Fruit fly (Drosophila melanogaster): ENCODE results near the gene Rph.
A peak's percentile ranks its signal among the peaks of the same experiment; 100 is the strongest.

Gene Rph

DNA sequence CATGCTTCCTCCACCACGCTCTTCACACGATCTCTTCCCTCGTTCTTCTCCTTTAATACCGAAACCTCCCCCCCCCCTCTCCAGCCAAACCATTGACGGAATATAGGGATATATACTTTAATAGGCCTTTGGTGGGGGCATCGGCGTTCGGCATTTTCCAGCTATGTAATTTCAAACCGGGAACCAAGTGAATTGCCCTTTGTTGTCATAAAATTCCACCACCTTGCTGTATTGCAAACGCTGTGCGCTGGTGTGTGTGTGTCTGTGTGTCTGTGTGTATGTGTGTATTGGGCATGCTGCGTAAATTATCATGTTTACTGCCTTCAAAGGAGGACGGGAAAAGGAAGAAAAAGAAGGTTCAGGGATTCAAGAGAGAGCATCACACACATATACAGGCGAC, 26.1 kb downstream of the Rph start (continued):
- no peak for TF ChIP-seq dmrt99B (tag; optimal IDR thresholded peaks at IDR 0.05)
- TF ChIP-seq CG2199 (GFP tag; IDR thresholded peaks at IDR 0.05) = peak; percentile 31; the same call in 1 of the 3 replicates
- peak in 1 of 2 experiments; percentile 23 for TF ChIP-seq Trl (optimal IDR thresholded peaks at IDR 0.05)
- no peak for TF ChIP-seq Trl (GFP tag; optimal IDR thresholded peaks at IDR 0.05)
- TF ChIP-seq eyg (GFP tag; optimal IDR thresholded peaks at IDR 0.05) = no peak
- TF ChIP-seq CG9437 (GFP tag; optimal IDR thresholded peaks at IDR 0.05) = no peak
- no peak for TF ChIP-seq usp (GFP tag; optimal IDR thresholded peaks at IDR 0.05)
- no peak for TF ChIP-seq fd64A (GFP tag; optimal IDR thresholded peaks at IDR 0.05)
- TF ChIP-seq E2f1 (GFP tag; IDR thresholded peaks at IDR 0.05) = no peak
- TF ChIP-seq bigmax (GFP tag; optimal IDR thresholded peaks at IDR 0.05) = no peak
- TF ChIP-seq CG17328 (GFP tag; IDR thresholded peaks at IDR 0.05) = no peak
- TF ChIP-seq HmgZ (tag; optimal IDR thresholded peaks at IDR 0.05) = no peak
- TF ChIP-seq Hr51 (GFP tag; optimal IDR thresholded peaks at IDR 0.05) = no peak
- TF ChIP-seq cad (GFP tag; optimal IDR thresholded peaks at IDR 0.05) = peak; percentile 9
- peak; percentile 94 for TF ChIP-seq pros (GFP tag; optimal IDR thresholded peaks at IDR 0.05)
- no peak for TF ChIP-seq CG30431 (GFP tag; optimal IDR thresholded peaks at IDR 0.05)
- no peak for TF ChIP-seq dimm (GFP tag; IDR thresholded peaks at IDR 0.05)
- TF ChIP-seq pnt (GFP tag; optimal IDR thresholded peaks at IDR 0.05) = no peak
- TF ChIP-seq CG18011 (GFP tag; optimal IDR thresholded peaks at IDR 0.05) = no peak
- TF ChIP-seq Tbp (GFP tag; optimal IDR thresholded peaks at IDR 0.05) = no peak
- TF ChIP-seq CG1832 (GFP tag; optimal IDR thresholded peaks at IDR 0.05) = peak; percentile 22
- no peak for TF ChIP-seq Pdp1 (GFP tag; optimal IDR thresholded peaks at IDR 0.05)
- TF ChIP-seq mld (GFP tag; IDR thresholded peaks at IDR 0.05; ENCODE audit: partially characterized antibody) = no peak
- peak; percentile 77 for TF ChIP-seq kni (GFP tag; optimal IDR thresholded peaks at IDR 0.05)
- no peak for TF ChIP-seq Oli (tag; optimal IDR thresholded peaks at IDR 0.05)
- TF ChIP-seq Mad (GFP tag; optimal IDR thresholded peaks at IDR 0.05) = no peak
- TF ChIP-seq crol (GFP tag; IDR thresholded peaks at IDR 0.05) = peak; percentile 92
- no peak for TF ChIP-seq gem (tag; optimal IDR thresholded peaks at IDR 0.05)
- TF ChIP-seq unc-4 (GFP tag; IDR thresholded peaks at IDR 0.05; ENCODE audit: partially characterized antibody) = no peak
- TF ChIP-seq CG14050 (GFP tag; IDR thresholded peaks at IDR 0.05) = no peak
- TF ChIP-seq CG10959 (GFP tag; IDR thresholded peaks at IDR 0.05) = no peak
- no peak for TF ChIP-seq CG6791 (GFP tag; IDR thresholded peaks at IDR 0.05; ENCODE audit: partially characterized antibody)

DNA sequence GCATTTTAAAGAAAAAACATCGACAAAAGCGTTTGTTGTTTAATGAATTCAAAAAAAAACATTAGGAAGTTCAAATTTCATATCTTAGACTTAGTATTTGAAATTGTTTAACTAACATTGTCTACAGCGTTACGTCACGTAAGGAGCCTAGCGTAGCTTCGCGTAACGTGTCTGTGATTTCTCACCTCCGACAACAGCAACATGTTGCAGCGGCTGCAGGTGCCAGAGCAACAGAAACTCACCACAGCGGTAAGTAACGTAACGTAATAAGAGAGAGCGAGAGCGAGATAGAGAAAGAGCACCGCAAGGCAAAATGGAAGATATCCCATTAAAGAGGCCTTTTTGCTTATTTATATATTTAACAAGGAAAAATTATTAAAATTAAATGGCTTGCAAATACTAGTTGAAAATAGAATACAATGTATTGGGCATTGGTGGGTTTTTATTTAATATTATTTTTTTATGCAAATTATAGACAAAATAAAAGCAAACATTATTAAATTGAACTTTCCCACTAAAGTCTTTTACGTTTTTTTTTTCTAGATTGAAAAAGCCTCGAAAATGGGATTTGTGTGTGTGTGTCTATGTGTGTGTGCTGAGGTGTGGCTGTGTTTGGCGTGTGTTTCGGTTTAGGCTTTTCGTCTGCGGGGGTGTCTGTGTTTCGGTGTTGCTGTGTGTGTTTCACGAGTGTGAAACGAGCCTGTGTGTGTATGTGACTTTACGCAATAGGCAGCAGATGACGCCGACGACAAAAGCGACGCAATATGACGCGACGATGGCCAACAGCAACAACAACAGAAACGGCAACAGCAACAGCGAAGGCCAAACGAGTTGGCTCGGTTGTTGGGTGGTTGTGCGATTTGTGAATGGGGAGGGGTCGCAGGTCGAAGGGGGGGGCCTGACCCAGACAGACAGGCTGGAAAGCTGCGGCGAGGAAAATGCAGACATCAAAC, 27.3 kb downstream of the Rph start:
- no peak for TF ChIP-seq fd3F (GFP tag; optimal IDR thresholded peaks at IDR 0.05)
- TF ChIP-seq CG1792 (GFP tag; optimal IDR thresholded peaks at IDR 0.05) = no peak
- TF ChIP-seq CG8281 (tag; optimal IDR thresholded peaks at IDR 0.05) = no peak
- 0 out of 2 replicates have a peak, but pooled peaks have one; percentile 16 for TF ChIP-seq Atf6 (GFP tag; IDR thresholded peaks at IDR 0.05)
- TF ChIP-seq Lim3 (GFP tag; IDR thresholded peaks at IDR 0.05) = no peak
- no peak for TF ChIP-seq CG8290 (GFP tag; optimal IDR thresholded peaks at IDR 0.05)
- peak in 1 of 2 experiments; percentile 44 for TF ChIP-seq CG8290 (tag; optimal IDR thresholded peaks at IDR 0.05)
- no peak; the same call in 1 of the 2 replicates for TF ChIP-seq CG13287 (GFP tag; IDR thresholded peaks at IDR 0.05; ENCODE audit: partially characterized antibody)
- peak; percentile 77 for TF ChIP-seq CG4360 (GFP tag; IDR thresholded peaks at IDR 0.05)
- TF ChIP-seq CG6254 (GFP tag; optimal IDR thresholded peaks at IDR 0.05) = no peak
- peak; percentile 22 for TF ChIP-seq CG12659 (GFP tag; optimal IDR thresholded peaks at IDR 0.05)
- 0 out of 3 replicates have a peak, but pooled peaks have one; percentile 11 for TF ChIP-seq ci (GFP tag; IDR thresholded peaks at IDR 0.05)
- TF ChIP-seq cad (GFP tag; optimal IDR thresholded peaks at IDR 0.05) = no peak
- peak; percentile 99 for TF ChIP-seq CG9437 (GFP tag; optimal IDR thresholded peaks at IDR 0.05)
- peak; percentile 31 for TF ChIP-seq CG13894 (tag; optimal IDR thresholded peaks at IDR 0.05)
- peak; percentile 92 for TF ChIP-seq sr (GFP tag; IDR thresholded peaks at IDR 0.05)
- no peak for TF ChIP-seq Mad (GFP tag; optimal IDR thresholded peaks at IDR 0.05)
- peak; percentile 25; the same call in 1 of the 2 replicates for TF ChIP-seq CG32532 (GFP tag; IDR thresholded peaks at IDR 0.05)
- TF ChIP-seq Pdp1 (GFP tag; optimal IDR thresholded peaks at IDR 0.05) = peak in 1 of 2 experiments; percentile 95
- TF ChIP-seq Fer1 (GFP tag; optimal IDR thresholded peaks at IDR 0.05) = peak; percentile 43
- no peak for TF ChIP-seq CG33213 (GFP tag; optimal IDR thresholded peaks at IDR 0.05)

All from whole organism, embryonic.